Worm (Caenorhabditis elegans) whole organism, late embryonic: ENCODE data around the gene cyp-13A11.

ENCODE experiments used
- F13H6.1 ChIP-seq: sonication (generic microtip); optimal IDR thresholded peaks from 2 replicates; lab custom pipeline; 2016; ENCODE audit warnings: missing genetic modification characterization, missing compliant biosample characterization
- K02D7.2 ChIP-seq: sonication (generic microtip); optimal IDR thresholded peaks from 2 replicates; lab custom pipeline; 2017; ENCODE audit warnings: mild to moderate bottlenecking, missing genetic modification characterization, missing compliant biosample characterization
- K09A11.1 ChIP-seq: sonication (generic microtip); optimal IDR thresholded peaks from 2 replicates; lab custom pipeline; 2017; ENCODE audit warnings: antibody characterized with exemption, mild to moderate bottlenecking, missing genetic modification characterization, missing compliant biosample characterization; ENCODE audit not compliant: insufficient read depth
- Y22D7AL.16 ChIP-seq: sonication (generic microtip); optimal IDR thresholded peaks from 2 replicates; lab custom pipeline; 2016; ENCODE audit warnings: missing genetic modification characterization, missing compliant biosample characterization
- ama-1 ChIP-seq: fragments of 150-350 bp; optimal IDR thresholded peaks from 2 replicates; lab custom pipeline; 2014
- ceh-14 ChIP-seq: sonication (generic microtip); optimal IDR thresholded peaks from 2 replicates; lab custom pipeline; 2016; ENCODE audit warnings: missing genotype, missing genetic modification characterization, missing compliant biosample characterization
- ceh-18 ChIP-seq: sonication (generic microtip); optimal IDR thresholded peaks from 2 replicates; lab custom pipeline; 2016; ENCODE audit warnings: missing genetic modification characterization, missing compliant biosample characterization
- ceh-19 ChIP-seq: fragments of 200-800 bp; sonication (Bioruptor generic); optimal IDR thresholded peaks from 2 replicates; lab custom pipeline; 2018; ENCODE audit warnings: mild to moderate bottlenecking, missing genetic modification characterization, missing compliant biosample characterization
- ceh-2 ChIP-seq: sonication (generic microtip); optimal IDR thresholded peaks from 2 replicates; lab custom pipeline; 2016; ENCODE audit warnings: missing genotype, missing genetic modification characterization, missing compliant biosample characterization
- ceh-24 ChIP-seq: sonication (generic microtip); optimal IDR thresholded peaks from 2 replicates; lab custom pipeline; 2016; ENCODE audit warnings: mild to moderate bottlenecking, missing genetic modification characterization, missing compliant biosample characterization
- ceh-30 ChIP-seq: fragments of 150-350 bp; optimal IDR thresholded peaks from 2 replicates; lab custom pipeline; 2014; ENCODE audit warnings: missing biosample characterization, missing genetic modification characterization
- ceh-31 ChIP-seq: sonication (generic microtip); optimal IDR thresholded peaks from 2 replicates; lab custom pipeline; 2016; ENCODE audit warnings: missing genetic modification characterization, missing compliant biosample characterization
- ceh-34 ChIP-seq: sonication (generic microtip); optimal IDR thresholded peaks from 2 replicates; lab custom pipeline; 2016; ENCODE audit warnings: mild to moderate bottlenecking, missing genetic modification characterization, missing compliant biosample characterization
- ceh-45 ChIP-seq: fragments of 200-800 bp; sonication (Bioruptor generic); IDR thresholded peaks from 2 replicates; pipeline ENCODE4 v1.3.6; 2022; ENCODE audit warnings: missing genetic modification reagents, missing genetic modification characterization, missing compliant biosample characterization
- ceh-6 ChIP-seq: fragments of 200-800 bp; sonication (Bioruptor generic); optimal IDR thresholded peaks from 2 replicates; lab custom pipeline; 2018; ENCODE audit warnings: mild to moderate bottlenecking, missing genetic modification characterization, missing compliant biosample characterization
- che-1 ChIP-seq: sonication (generic microtip); optimal IDR thresholded peaks from 2 replicates; lab custom pipeline; 2016; ENCODE audit warnings: mild to moderate bottlenecking, missing genetic modification characterization, missing compliant biosample characterization
- dmd-4 ChIP-seq: sonication (generic microtip); optimal IDR thresholded peaks from 2 replicates; lab custom pipeline; 2016; ENCODE audit warnings: borderline replicate concordance, missing genetic modification characterization, missing compliant biosample characterization
- dve-1 ChIP-seq: sonication (generic microtip); optimal IDR thresholded peaks from 2 replicates; lab custom pipeline; 2017; ENCODE audit warnings: antibody characterized with exemption, mild to moderate bottlenecking, missing genetic modification characterization, missing compliant biosample characterization
- elt-4 ChIP-seq: sonication (generic microtip); optimal IDR thresholded peaks from 2 replicates; lab custom pipeline; 2016; ENCODE audit warnings: missing genetic modification characterization, missing compliant biosample characterization
- eyg-1 ChIP-seq: sonication (generic microtip); optimal IDR thresholded peaks from 2 replicates; lab custom pipeline; 2016; ENCODE audit warnings: missing genotype, missing genetic modification characterization, missing compliant biosample characterization
- fax-1 ChIP-seq: sonication (generic microtip); optimal IDR thresholded peaks from 2 replicates; lab custom pipeline; 2016; ENCODE audit warnings: missing genotype, missing genetic modification characterization, missing compliant biosample characterization
- fkh-6 ChIP-seq: sonication (generic microtip); optimal IDR thresholded peaks from 2 replicates; lab custom pipeline; 2016; ENCODE audit warnings: missing genetic modification characterization, missing compliant biosample characterization
- hlh-13 ChIP-seq: fragments of 200-800 bp; sonication (Bioruptor generic); optimal IDR thresholded peaks from 2 replicates; lab custom pipeline; 2018; ENCODE audit warnings: mild to moderate bottlenecking, missing genetic modification characterization, missing compliant biosample characterization
- hlh-15 ChIP-seq: sonication (generic microtip); optimal IDR thresholded peaks from 2 replicates; lab custom pipeline; 2016; ENCODE audit warnings: missing genetic modification characterization, missing compliant biosample characterization
- hlh-30 ChIP-seq: sonication (generic microtip); optimal IDR thresholded peaks from 2 replicates; lab custom pipeline; 2017; ENCODE audit warnings: antibody characterized with exemption, missing genetic modification characterization, missing compliant biosample characterization; ENCODE audit not compliant: insufficient read depth
- hlh-6 ChIP-seq: sonication (generic microtip); optimal IDR thresholded peaks from 2 replicates; lab custom pipeline; 2016; ENCODE audit warnings: missing genotype, missing genetic modification characterization, missing compliant biosample characterization
- lin-11 ChIP-seq: fragments of 200-800 bp; sonication (Bioruptor generic); optimal IDR thresholded peaks from 2 replicates; lab custom pipeline; 2018; ENCODE audit warnings: mild to moderate bottlenecking, missing genetic modification characterization, missing compliant biosample characterization
- madf-2 ChIP-seq: sonication (generic microtip); optimal IDR thresholded peaks from 2 replicates; lab custom pipeline; 2017; ENCODE audit warnings: missing genetic modification characterization, missing compliant biosample characterization
- mec-3 ChIP-seq: sonication (generic microtip); optimal IDR thresholded peaks from 2 replicates; lab custom pipeline; 2016; ENCODE audit warnings: borderline replicate concordance, missing genetic modification characterization, missing compliant biosample characterization
- nfya-1 ChIP-seq: sonication (generic microtip); optimal IDR thresholded peaks from 2 replicates; lab custom pipeline; 2017; ENCODE audit warnings: missing genetic modification characterization, mild to moderate bottlenecking, missing compliant biosample characterization, antibody characterized with exemption, moderate library complexity
- nhr-11 ChIP-seq: fragments of 150-350 bp; optimal IDR thresholded peaks from 2 replicates; lab custom pipeline; 2014; ENCODE audit warnings: missing biosample characterization, missing genetic modification characterization
- pax-1 ChIP-seq: fragments of 150-350 bp; optimal IDR thresholded peaks from 2 replicates; lab custom pipeline; 2014; ENCODE audit warnings: missing biosample characterization, missing genetic modification characterization
- pros-1 ChIP-seq: fragments of 150-350 bp; optimal IDR thresholded peaks from 2 replicates; lab custom pipeline; 2014; ENCODE audit warnings: missing biosample characterization, missing genetic modification reagents, missing genetic modification characterization
- ref-2 ChIP-seq: sonication (generic microtip); optimal IDR thresholded peaks from 2 replicates; lab custom pipeline; 2016; ENCODE audit warnings: missing genetic modification characterization, missing compliant biosample characterization
- sdc-2 ChIP-seq: sonication (generic microtip); optimal IDR thresholded peaks from 2 replicates; lab custom pipeline; 2016; ENCODE audit warnings: missing genotype, missing genetic modification characterization, missing compliant biosample characterization
- syd-9 ChIP-seq: sonication (generic microtip); optimal IDR thresholded peaks from 2 replicates; lab custom pipeline; 2016; ENCODE audit warnings: mild to moderate bottlenecking, missing genetic modification characterization, moderate library complexity, missing compliant biosample characterization
- tbx-2 ChIP-seq: sonication (generic microtip); optimal IDR thresholded peaks from 2 replicates; lab custom pipeline; 2016; ENCODE audit warnings: missing genetic modification characterization, missing compliant biosample characterization
- tbx-7 ChIP-seq: sonication (generic microtip); optimal IDR thresholded peaks from 2 replicates; lab custom pipeline; 2016; ENCODE audit warnings: missing genotype, missing genetic modification characterization, missing compliant biosample characterization
- ttx-3 ChIP-seq: sonication (generic microtip); optimal IDR thresholded peaks from 2 replicates; lab custom pipeline; 2016; ENCODE audit warnings: missing genetic modification reagents, missing genetic modification characterization, missing compliant biosample characterization
- unc-42 ChIP-seq: sonication (generic microtip); optimal IDR thresholded peaks from 2 replicates; lab custom pipeline; 2016; ENCODE audit warnings: missing genotype, missing genetic modification characterization, missing compliant biosample characterization
- unc-55 ChIP-seq: sonication (generic microtip); optimal IDR thresholded peaks from 2 replicates; lab custom pipeline; 2017; ENCODE audit warnings: missing biosample characterization, missing genetic modification reagents, missing genetic modification characterization
- unc-86 ChIP-seq: sonication (generic microtip); optimal IDR thresholded peaks from 2 replicates; lab custom pipeline; 2016; ENCODE audit warnings: missing genetic modification characterization, missing compliant biosample characterization

cyp-13A11 gene

DNA sequence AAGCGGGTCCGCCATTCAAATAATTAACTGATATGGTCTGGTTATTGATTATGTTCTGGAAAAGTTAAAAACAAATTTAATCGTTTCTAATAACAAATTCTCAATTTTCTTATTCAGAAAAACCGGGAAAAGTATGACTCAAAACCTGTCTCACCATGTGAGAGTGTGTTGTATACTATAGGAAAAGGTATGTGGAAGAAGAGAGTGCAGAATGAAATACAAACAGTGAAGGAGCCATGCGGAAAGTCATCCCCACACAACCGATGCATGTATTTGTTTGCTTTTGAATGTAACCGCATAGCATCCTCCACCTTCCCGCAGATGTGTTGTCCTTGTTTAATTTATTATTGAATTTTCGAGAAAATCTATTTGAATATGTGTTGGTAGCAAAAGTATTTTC, 20.3 kb upstream of the cyp-13A11 start, which contains the start of gene ZK1010.8:
Gene ZK1010.8 (minus strand): TSS at position 214 of the 400 bp plus-strand sequence.
- TF ChIP-seq ceh-30 (tag; lab: Kevin White, UChicago) (no peak), mec-3 (no peak), tbx-7 (no peak), nhr-11 (no peak), unc-42 (tag; lab: Kevin White, UChicago) (no peak), syd-9 (tag; lab: Kevin White, UChicago) (no peak), pros-1 (tag; lab: Kevin White, UChicago) (no peak), eyg-1 (tag; lab: Kevin White, UChicago) (no peak), hlh-30 (tag; lab: Kevin White, UChicago) (no peak), nfya-1 (tag; lab: Kevin White, UChicago) (no peak), ceh-19 (GFP tag; lab: Kevin White, UChicago) (no peak)

DNA sequence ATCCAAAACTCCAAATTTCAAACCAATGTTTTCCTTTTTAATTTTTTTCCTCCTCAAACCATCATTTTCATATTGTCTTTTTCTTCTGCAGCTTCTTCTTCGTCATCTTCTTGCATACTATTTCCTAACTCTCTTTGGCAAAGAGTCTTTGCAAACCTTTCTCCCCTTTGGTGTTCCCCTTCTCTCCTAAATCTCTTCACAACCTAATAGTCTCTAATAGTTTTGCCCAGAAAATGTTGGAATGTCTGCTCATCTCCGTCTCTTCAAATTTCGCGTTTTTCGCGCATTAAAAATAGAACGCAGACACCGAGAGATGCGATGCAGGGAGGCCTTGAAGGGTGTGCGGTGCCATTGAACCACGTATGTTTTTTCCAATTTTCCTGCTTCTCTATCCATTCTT, 18.7 kb upstream of the cyp-13A11 start, which contains the start of gene ZK1010.10:
Gene ZK1010.10 (plus strand): TSS at position 286 of the 400 bp plus-strand sequence.
- peak; percentile 51 for TF ChIP-seq unc-55
- peak; percentile 19 for TF ChIP-seq ceh-34
- peak; percentile 23 for TF ChIP-seq ceh-18 (tag; lab: Kevin White, UChicago)
- TF ChIP-seq hlh-13 (GFP tag; lab: Kevin White, UChicago), result no peak
- TF ChIP-seq hlh-6 (tag; lab: Kevin White, UChicago), result no peak
- TF ChIP-seq unc-42 (tag; lab: Kevin White, UChicago), result peak; percentile 59
- TF ChIP-seq F13H6.1 (tag; lab: Kevin White, UChicago), result no peak
- peak; percentile 75 for TF ChIP-seq ceh-31 (tag; lab: Kevin White, UChicago)
- TF ChIP-seq nfya-1 (tag; lab: Kevin White, UChicago), result peak; percentile 65
- TF ChIP-seq tbx-2 (tag; lab: Kevin White, UChicago), result peak; percentile 42
- TF ChIP-seq ceh-45 (GFP tag; lab: Robert Waterston, UW), result no peak
- TF ChIP-seq ceh-14 (tag; lab: Kevin White, UChicago), result peak; percentile 41
- TF ChIP-seq ttx-3 (tag; lab: Kevin White, UChicago), result no peak
- TF ChIP-seq pax-1 (tag; lab: Kevin White, UChicago), result peak; percentile 55

DNA sequence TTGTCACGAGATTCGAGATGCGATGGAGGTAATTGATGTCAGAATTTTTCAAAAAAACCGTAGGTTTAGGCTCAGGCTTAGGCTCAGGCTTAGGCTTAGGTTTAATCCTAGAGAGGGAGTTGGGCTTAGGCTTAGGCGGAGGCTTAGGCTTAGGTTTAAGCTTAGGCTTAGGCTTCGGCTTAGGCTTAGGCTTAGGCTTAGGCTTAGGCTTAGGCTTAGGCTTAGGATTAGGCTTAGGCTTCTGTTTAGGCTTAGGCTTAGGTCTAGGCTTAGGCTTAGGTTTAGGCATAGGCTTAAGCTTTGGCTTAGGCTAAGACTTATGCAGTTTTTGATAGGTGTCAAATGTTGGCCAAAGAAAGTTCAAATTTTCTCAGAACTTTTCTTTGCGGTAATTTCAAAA, 16.5 kb upstream of the cyp-13A11 start:
- peak; percentile 88 for TF ChIP-seq dve-1
- TF ChIP-seq Y22D7AL.16 (tag; lab: Kevin White, UChicago), result no peak
- no peak for TF ChIP-seq madf-2 (tag; lab: Kevin White, UChicago)
- TF ChIP-seq K02D7.2 (tag; lab: Kevin White, UChicago), result peak; percentile 10
- no peak for TF ChIP-seq che-1 (tag; lab: Kevin White, UChicago)
- no peak for TF ChIP-seq hlh-13 (GFP tag; lab: Kevin White, UChicago)
- no peak for TF ChIP-seq eyg-1 (tag; lab: Kevin White, UChicago)
- TF ChIP-seq lin-11 (tag; lab: Kevin White, UChicago), result no peak
- no peak for TF ChIP-seq K09A11.1 (tag; lab: Kevin White, UChicago)

DNA sequence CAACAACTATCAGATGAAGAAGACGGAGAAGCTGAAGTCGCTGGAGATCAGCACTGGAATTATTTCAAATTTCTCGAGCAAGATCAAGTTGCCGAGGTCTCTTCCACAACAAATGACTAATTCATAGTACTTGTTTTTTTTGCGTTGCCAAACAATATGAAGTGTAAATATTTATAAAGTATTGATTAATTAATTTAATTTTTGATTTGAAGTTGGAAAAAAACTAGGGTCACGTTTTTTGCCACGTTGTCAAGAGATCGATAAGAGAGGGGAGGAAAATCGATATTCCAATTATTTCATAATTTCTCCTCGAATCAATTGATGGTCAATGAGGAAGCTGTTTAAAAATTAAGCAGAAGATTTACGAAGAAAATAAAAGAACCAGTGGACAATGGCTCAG, 15.6 kb upstream of the cyp-13A11 start, which contains the start of gene snf-7:
Gene snf-7 (plus strand): TSS at position 301 of the 400 bp plus-strand sequence.
- TF ChIP-seq elt-4 (tag; lab: Kevin White, UChicago) (no peak), sdc-2 (tag; lab: Kevin White, UChicago) (no peak), madf-2 (tag; lab: Kevin White, UChicago) (no peak), fax-1 (tag; lab: Kevin White, UChicago) (no peak), K09A11.1 (tag; lab: Kevin White, UChicago) (no peak), ama-1 (no peak), ceh-2 (tag; lab: Kevin White, UChicago) (no peak), hlh-15 (tag; lab: Kevin White, UChicago) (no peak), ttx-3 (tag; lab: Kevin White, UChicago) (no peak), ref-2 (tag; lab: Kevin White, UChicago) (no peak), dmd-4 (tag; lab: Kevin White, UChicago) (no peak), ceh-24 (no peak), ceh-45 (GFP tag; lab: Robert Waterston, UW) (no peak), F13H6.1 (tag; lab: Kevin White, UChicago) (no peak), ceh-6 (GFP tag; lab: Kevin White, UChicago) (no peak), fkh-6 (tag; lab: Kevin White, UChicago) (no peak), unc-86 (tag; lab: Kevin White, UChicago) (no peak), pax-1 (tag; lab: Kevin White, UChicago) (no peak), tbx-2 (tag; lab: Kevin White, UChicago) (no peak)
